Worm (Caenorhabditis elegans): ENCODE measurements around the gene C37C3.9.
A peak's percentile ranks its signal among the peaks of the same experiment; 100 is the strongest.

C37C3.9 gene

DNA sequence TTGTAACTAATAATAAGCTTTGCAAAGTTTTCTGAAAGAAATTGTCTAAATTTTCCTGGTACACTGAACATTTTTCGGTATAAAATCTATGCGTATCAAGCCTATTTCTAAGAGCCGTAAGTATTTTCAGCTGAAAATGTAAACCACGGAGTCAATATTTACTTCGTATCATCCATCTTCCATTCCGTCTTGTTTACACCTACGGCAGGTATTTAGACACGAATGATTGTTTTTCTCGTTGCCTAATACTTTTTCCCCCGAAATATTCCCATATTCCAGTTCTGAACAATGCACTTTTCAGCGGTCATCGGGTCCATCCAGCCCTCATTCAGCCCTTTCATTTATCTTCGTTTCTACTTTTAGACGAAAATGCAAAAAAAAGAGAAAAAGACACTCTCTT, 6.8 kb downstream of the C37C3.9 start:
- TF ChIP-seq ceh-58 (GFP tag; IDR thresholded peaks at IDR 0.05) (no peak), ztf-28 (GFP tag; IDR thresholded peaks at IDR 0.05) (no peak), F33H1.4 (GFP tag; IDR thresholded peaks at IDR 0.05) (no peak), mxl-1 (tag; optimal IDR thresholded peaks at IDR 0.05) (no peak), egl-44 (GFP tag; IDR thresholded peaks at IDR 0.05) (no peak), pha-4 (tag; optimal IDR thresholded peaks at IDR 0.05) (no peak), rpc-1 (optimal IDR thresholded peaks at IDR 0.05) (no peak), rpc-1 (tag; optimal IDR thresholded peaks at IDR 0.05) (no peak), cebp-2 (GFP tag; IDR thresholded peaks at IDR 0.05) (no peak), atf-7 (tag; optimal IDR thresholded peaks at IDR 0.05) (no peak), snpc-4 (GFP tag; optimal IDR thresholded peaks at IDR 0.05) (no peak), snpc-4 (tag; optimal IDR thresholded peaks at IDR 0.05) (no peak), ccch-3 (GFP tag; optimal IDR thresholded peaks at IDR 0.05) (no peak)

DNA sequence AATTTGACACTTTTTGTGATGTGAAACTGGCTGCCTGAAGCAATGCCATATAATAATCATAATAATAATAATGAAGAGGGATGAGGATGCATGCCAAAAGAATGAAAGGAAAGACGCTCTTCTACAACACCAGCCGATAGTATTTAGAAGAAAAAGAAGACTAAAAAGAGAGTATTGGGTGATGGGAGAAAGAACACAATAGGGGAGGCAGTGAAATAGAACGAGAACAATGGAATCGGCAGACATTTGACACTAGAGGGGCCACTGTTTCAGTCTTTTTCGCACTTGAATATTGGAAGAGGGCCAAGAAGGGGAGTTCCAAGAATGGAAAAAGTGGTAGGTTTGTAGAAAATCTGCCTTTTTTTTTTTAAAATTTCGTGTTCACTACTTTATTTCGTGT, 7.3 kb downstream of the C37C3.9 start, which contains the start of gene memo-1:
Gene memo-1, minus strand, starts transcription at position 2 of the 400 bp plus-strand sequence.
- TF ChIP-seq C17E4.6 (GFP tag; IDR thresholded peaks at IDR 0.05) (no peak), ztf-22 (GFP tag; optimal IDR thresholded peaks at IDR 0.05) (no peak), hmg-1.2 (GFP tag; IDR thresholded peaks at IDR 0.05) (0 out of 2 replicates have a peak, but pooled peaks have one; percentile 6), lag-1 (GFP tag; IDR thresholded peaks at IDR 0.05) (no peak), ama-1 (optimal IDR thresholded peaks at IDR 0.05) (peak; percentile 84), ama-1 (GFP tag; optimal IDR thresholded peaks at IDR 0.05) (no peak), nhr-27 (tag; optimal IDR thresholded peaks at IDR 0.05) (no peak), atf-7 (tag; optimal IDR thresholded peaks at IDR 0.05) (no peak), sptf-2 (GFP tag; optimal IDR thresholded peaks at IDR 0.05) (no peak), sea-2 (GFP tag; IDR thresholded peaks at IDR 0.05) (no peak), xnd-1 (tag; optimal IDR thresholded peaks at IDR 0.05) (no peak), mel-28 (tag; optimal IDR thresholded peaks at IDR 0.05; ENCODE audit: borderline replicate concordance) (no peak), ceh-27 (GFP tag; optimal IDR thresholded peaks at IDR 0.05) (peak; percentile 26), C06A6.2 (GFP tag; conservative IDR thresholded peaks at IDR 0.05) (no peak), rcor-1 (GFP tag; IDR thresholded peaks at IDR 0.05) (no peak), hsf-1 (GFP tag; IDR thresholded peaks at IDR 0.05) (no peak), tbx-9 (tag; optimal IDR thresholded peaks at IDR 0.05; ENCODE audit: borderline replicate concordance) (no peak), mcd-1 (GFP tag; IDR thresholded peaks at IDR 0.05) (no peak)

DNA sequence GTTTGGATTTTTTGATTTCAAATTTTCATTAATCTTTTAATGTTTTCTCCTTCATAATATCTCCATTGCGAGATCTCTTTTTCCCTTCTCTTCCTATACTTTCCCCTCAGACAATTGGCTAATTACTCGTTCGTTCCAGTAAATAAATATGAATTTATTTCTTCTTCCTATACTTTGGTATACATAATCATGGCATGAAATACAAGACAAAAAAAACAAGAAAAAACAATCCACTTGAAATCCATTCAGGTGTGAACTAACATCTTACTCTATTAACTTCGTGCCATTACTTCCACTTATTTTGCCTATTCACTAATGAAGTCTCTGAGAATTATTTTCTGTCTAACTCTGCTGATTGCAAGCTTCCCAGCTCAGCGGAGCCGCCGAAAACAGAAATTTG, 12.3 kb downstream of the C37C3.9 start, which contains the start of gene grd-8:
Gene grd-8, plus strand, starts transcription at position 301 of the 400 bp plus-strand sequence.
- TF ChIP-seq C06A6.2 (GFP tag; conservative IDR thresholded peaks at IDR 0.05) (no peak), xnd-1 (tag; optimal IDR thresholded peaks at IDR 0.05) (no peak)

DNA sequence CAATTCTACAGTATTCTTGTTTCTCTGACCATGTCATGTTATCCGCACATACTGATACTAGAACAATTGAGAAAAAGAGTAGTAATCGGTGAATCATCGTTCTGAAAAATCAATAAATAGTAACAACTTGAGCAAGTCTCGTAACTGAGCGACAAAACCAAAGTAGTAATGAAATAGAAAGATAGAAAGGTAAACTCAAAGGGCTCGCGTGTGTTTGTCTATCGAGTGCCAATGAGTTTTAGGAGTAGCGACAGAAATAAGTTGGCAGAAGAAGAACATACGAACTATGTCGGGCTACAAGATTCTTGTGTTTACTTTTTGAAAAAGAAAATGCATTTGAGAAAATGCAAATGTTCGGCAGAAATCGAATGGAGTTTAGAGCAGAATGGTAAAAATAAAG, 15.0 kb downstream of the C37C3.9 start, which contains the start of gene C37C3.12:
Gene C37C3.12, minus strand, starts transcription at position 101 of the 400 bp plus-strand sequence.
- TF ChIP-seq F52B5.7 (tag; optimal IDR thresholded peaks at IDR 0.05): no peak
- TF ChIP-seq ceh-91 (GFP tag; IDR thresholded peaks at IDR 0.05): no peak
- TF ChIP-seq zfh-2 (GFP tag; conservative IDR thresholded peaks at IDR 0.05): no peak
- no peak for TF ChIP-seq snpc-1.1 (tag; optimal IDR thresholded peaks at IDR 0.05; ENCODE audit: insufficient read depth)
- TF ChIP-seq ceh-27 (GFP tag; optimal IDR thresholded peaks at IDR 0.05): no peak
- TF ChIP-seq B0261.1 (tag; optimal IDR thresholded peaks at IDR 0.05): no peak
- no peak for TF ChIP-seq B0035.1 (tag; optimal IDR thresholded peaks at IDR 0.05)
- TF ChIP-seq T26A5.8 (tag; optimal IDR thresholded peaks at IDR 0.05): no peak
- TF ChIP-seq let-607 (tag; optimal IDR thresholded peaks at IDR 0.05): no peak
- TF ChIP-seq D2030.7 (GFP tag; IDR thresholded peaks at IDR 0.05): no peak
- TF ChIP-seq F23B12.7 (tag; optimal IDR thresholded peaks at IDR 0.05; ENCODE audit: insufficient read depth): no peak
- no peak for TF ChIP-seq unc-130 (GFP tag; optimal IDR thresholded peaks at IDR 0.05)
- no peak for TF ChIP-seq snpc-3.4 (tag; optimal IDR thresholded peaks at IDR 0.05)
